Worm (Caenorhabditis elegans) whole organism, mixed stage, embryonic: ENCODE data around the gene rpn-7.

ENCODE experiments used
- M03D4.4 ChIP-seq: sonication (generic microtip); optimal IDR thresholded peaks from 2 replicates; lab custom pipeline; 2017; ENCODE audit warnings: mild to moderate bottlenecking, missing genetic modification characterization, missing compliant biosample characterization
- bed-3 ChIP-seq: fragments of 200-800 bp; sonication (Bioruptor generic); optimal IDR thresholded peaks from 3 replicates; lab custom pipeline; 2018; ENCODE audit warnings: mild to moderate bottlenecking, missing genetic modification characterization, moderate library complexity, missing compliant biosample characterization
- blmp-1 ChIP-seq: fragments of 150-350 bp; optimal IDR thresholded peaks from 2 replicates; lab custom pipeline; 2014; ENCODE audit warnings: missing biosample characterization, missing genetic modification characterization
- ceh-39 ChIP-seq: fragments of 150-350 bp; optimal IDR thresholded peaks from 2 replicates; lab custom pipeline; 2014; ENCODE audit warnings: missing biosample characterization, missing genetic modification characterization
- ceh-83 ChIP-seq: fragments of 200-800 bp; sonication (Bioruptor generic); optimal IDR thresholded peaks from 2 replicates; lab custom pipeline; 2018; ENCODE audit warnings: mild to moderate bottlenecking, missing genetic modification characterization, missing compliant biosample characterization
- ces-1 ChIP-seq: fragments of 150-350 bp; optimal IDR thresholded peaks from 2 replicates; lab custom pipeline; 2014; ENCODE audit warnings: missing biosample characterization, missing genetic modification reagents, missing genetic modification characterization
- cnd-1 ChIP-seq: fragments of 200-800 bp; sonication (Bioruptor generic); optimal IDR thresholded peaks from 2 replicates; lab custom pipeline; 2018; ENCODE audit warnings: mild to moderate bottlenecking, missing genetic modification characterization, missing compliant biosample characterization
- elt-1 ChIP-seq: sonication (generic microtip); optimal IDR thresholded peaks from 2 replicates; lab custom pipeline; 2017; ENCODE audit warnings: missing genetic modification characterization, mild to moderate bottlenecking, missing compliant biosample characterization, antibody characterized with exemption, moderate library complexity, borderline replicate concordance; ENCODE audit not compliant: insufficient read depth
- elt-3 ChIP-seq: fragments of 150-350 bp; optimal IDR thresholded peaks from 2 replicates; lab custom pipeline; 2014; ENCODE audit warnings: missing biosample characterization, missing genetic modification characterization
- flh-1 ChIP-seq: fragments of 200-800 bp; sonication (Bioruptor generic); optimal IDR thresholded peaks from 2 replicates; lab custom pipeline; 2018; ENCODE audit warnings: mild to moderate bottlenecking, missing genetic modification characterization, moderate library complexity, missing compliant biosample characterization
- ham-2 ChIP-seq: fragments of 200-800 bp; sonication (Bioruptor generic); optimal IDR thresholded peaks from 2 replicates; lab custom pipeline; 2018; ENCODE audit warnings: mild to moderate bottlenecking, missing genetic modification characterization, missing compliant biosample characterization
- hlh-1 ChIP-seq: fragments of 150-350 bp; optimal IDR thresholded peaks from 2 replicates; lab custom pipeline; 2014; ENCODE audit warnings: missing biosample characterization, missing genetic modification reagents, missing genetic modification characterization
- lin-32 ChIP-seq: fragments of 200-800 bp; sonication (Bioruptor generic); optimal IDR thresholded peaks from 2 replicates; lab custom pipeline; 2018; ENCODE audit warnings: mild to moderate bottlenecking, missing genetic modification characterization, missing compliant biosample characterization
- lsy-2 ChIP-seq: fragments of 150-350 bp; optimal IDR thresholded peaks from 2 replicates; lab custom pipeline; 2014; ENCODE audit warnings: missing biosample characterization, missing genetic modification characterization
- mab-5 ChIP-seq: fragments of 150-350 bp; optimal IDR thresholded peaks from 2 replicates; lab custom pipeline; 2014; ENCODE audit warnings: missing biosample characterization, missing genetic modification characterization
- mep-1 ChIP-seq: fragments of 150-350 bp; optimal IDR thresholded peaks from 2 replicates; lab custom pipeline; 2017; ENCODE audit warnings: missing biosample characterization, missing genetic modification reagents, missing genetic modification characterization, inconsistent platforms
- mls-2 ChIP-seq: sonication (generic microtip); optimal IDR thresholded peaks from 2 replicates; lab custom pipeline; 2016; ENCODE audit warnings: mild to moderate bottlenecking, missing genetic modification characterization, moderate library complexity, missing compliant biosample characterization
- nhr-12 ChIP-seq: fragments of 150-350 bp; optimal IDR thresholded peaks from 2 replicates; lab custom pipeline; 2014; ENCODE audit warnings: missing biosample characterization, missing genetic modification characterization
- nhr-237 ChIP-seq: fragments of 150-350 bp; optimal IDR thresholded peaks from 2 replicates; lab custom pipeline; 2014; ENCODE audit warnings: missing biosample characterization, missing genetic modification characterization
- nhr-28 ChIP-seq: fragments of 150-350 bp; optimal IDR thresholded peaks from 2 replicates; lab custom pipeline; 2014; ENCODE audit warnings: missing biosample characterization, missing genetic modification characterization
- nhr-76 ChIP-seq: sonication (generic microtip); optimal IDR thresholded peaks from 2 replicates; lab custom pipeline; 2017; ENCODE audit warnings: missing biosample characterization, missing genetic modification characterization
- pha-4 ChIP-seq: fragments of 150-350 bp; optimal IDR thresholded peaks from 2 replicates; lab custom pipeline; 2018; ENCODE audit warnings: missing biosample characterization, missing genetic modification reagents, missing genetic modification characterization
- sem-2 ChIP-seq: fragments of 200-800 bp; sonication (Bioruptor generic); optimal IDR thresholded peaks from 2 replicates; lab custom pipeline; 2018; ENCODE audit warnings: mild to moderate bottlenecking, missing genetic modification characterization, missing compliant biosample characterization
- snpc-4 ChIP-seq: fragments of 150-350 bp; optimal IDR thresholded peaks from 2 replicates; lab custom pipeline; 2014; ENCODE audit warnings: missing biosample characterization, missing genetic modification characterization
- sptf-1 ChIP-seq: sonication (generic microtip); optimal IDR thresholded peaks from 2 replicates; lab custom pipeline; 2017; ENCODE audit warnings: mild to moderate bottlenecking, missing genetic modification characterization, moderate library complexity, missing compliant biosample characterization
- tbx-8 ChIP-seq: fragments of 200-800 bp; sonication (Bioruptor generic); optimal IDR thresholded peaks from 2 replicates; lab custom pipeline; 2018; ENCODE audit warnings: mild to moderate bottlenecking, missing genetic modification characterization, moderate library complexity, missing compliant biosample characterization
- unc-120 ChIP-seq: sonication (generic microtip); optimal IDR thresholded peaks from 2 replicates; lab custom pipeline; 2017; ENCODE audit warnings: missing genetic modification characterization, missing compliant biosample characterization; ENCODE audit not compliant: poor library complexity, severe bottlenecking
- unc-62 ChIP-seq: fragments of 150-350 bp; optimal IDR thresholded peaks from 2 replicates; lab custom pipeline; 2014; ENCODE audit warnings: missing biosample characterization, missing genetic modification reagents, missing genetic modification characterization
- zip-8 ChIP-seq: fragments of 150-350 bp; optimal IDR thresholded peaks from 2 replicates; lab custom pipeline; 2014; ENCODE audit warnings: missing biosample characterization, missing genetic modification characterization
- ztf-11 ChIP-seq: fragments of 150-350 bp; optimal IDR thresholded peaks from 2 replicates; lab custom pipeline; 2014; ENCODE audit warnings: missing biosample characterization, missing genetic modification characterization

rpn-7 gene

ce11 chrIV:9322489-9322888 is 6.1 kb downstream of the rpn-7 start:
- TF ChIP-seq unc-120 (tag; lab: Kevin White, UChicago) (no peak), tbx-8 (GFP tag; lab: Kevin White, UChicago) (no peak), ceh-83 (GFP tag; lab: Kevin White, UChicago) (no peak), flh-1 (GFP tag; lab: Kevin White, UChicago) (no peak), mep-1 (tag; lab: Kevin White, UChicago) (no peak), nhr-28 (no peak), mls-2 (tag; lab: Kevin White, UChicago) (no peak), lin-32 (no peak), ham-2 (no peak), elt-3 (tag; lab: Kevin White, UChicago) (no peak), nhr-12 (no peak), sem-2 (no peak), unc-62 (GFP tag; lab: Kevin White, UChicago) (no peak), ceh-39 (tag; lab: Kevin White, UChicago) (no peak)

ce11 chrIV:9323989-9324506 is 7.6 kb downstream of the rpn-7 start, which contains the start of the genes nspg-11 and F49C12.15:
Gene nspg-11 (minus strand): TSS chrIV:9324089.
Gene F49C12.15 (plus strand): TSS chrIV:9324456.
- TF ChIP-seq flh-1 (GFP tag; lab: Kevin White, UChicago) (no peak), mls-2 (tag; lab: Kevin White, UChicago) (no peak), ztf-11 (tag; lab: Kevin White, UChicago) (no peak), tbx-8 (GFP tag; lab: Kevin White, UChicago) (no peak)
- TF ChIP-seq, all 35 proteins: peak for 0

ce11 chrIV:9327706-9328105 is 11.3 kb downstream of the rpn-7 start, which contains the start of gene clec-183:
Gene clec-183 (plus strand): TSS chrIV:9328006.
- TF ChIP-seq mab-5 (tag; lab: Kevin White, UChicago) (no peak), unc-62 (GFP tag; lab: Kevin White, UChicago) (no peak), nhr-12 (no peak), ceh-39 (tag; lab: Kevin White, UChicago) (no peak), M03D4.4 (no peak), hlh-1 (tag; lab: Kevin White, UChicago) (no peak), ceh-83 (GFP tag; lab: Kevin White, UChicago) (no peak), ham-2 (no peak), nhr-76 (tag; lab: Kevin White, UChicago) (no peak), sem-2 (no peak), nhr-28 (no peak), blmp-1 (tag; lab: Kevin White, UChicago) (no peak), bed-3 (GFP tag; lab: Kevin White, UChicago) (no peak), unc-120 (tag; lab: Kevin White, UChicago) (no peak), ztf-11 (tag; lab: Kevin White, UChicago) (no peak), pha-4 (tag; lab: Kevin White, UChicago) (no peak), elt-1 (no peak), lsy-2 (tag; lab: Kevin White, UChicago) (no peak)

- TF ChIP-seq snpc-4: no peak
- TF ChIP-seq cnd-1 (tag; lab: Kevin White, UChicago): no peak
- no peak for TF ChIP-seq mab-5 (tag; lab: Kevin White, UChicago)
- no peak for TF ChIP-seq nhr-237 (tag; lab: Kevin White, UChicago)
- no peak for TF ChIP-seq pha-4 (tag; lab: Kevin White, UChicago)
- TF ChIP-seq lin-32: no peak
- no peak for TF ChIP-seq ham-2
- no peak for TF ChIP-seq unc-120 (tag; lab: Kevin White, UChicago)
These were observed 14.3 kb downstream of the rpn-7 start, which contains the start of gene nspg-7.1 for ce11 chrIV:9330755-9331154. Gene nspg-7.1 (minus strand): TSS chrIV:9330855.

ce11 chrIV:9333007-9333406 is 16.6 kb downstream of the rpn-7 start:
- TF ChIP-seq flh-1 (GFP tag; lab: Kevin White, UChicago) (no peak), M03D4.4 (no peak), lin-32 (no peak), unc-62 (GFP tag; lab: Kevin White, UChicago) (no peak)

- no peak for TF ChIP-seq hlh-1 (tag; lab: Kevin White, UChicago)
- TF ChIP-seq flh-1 (GFP tag; lab: Kevin White, UChicago): no peak
- no peak for TF ChIP-seq pha-4 (tag; lab: Kevin White, UChicago)
- TF ChIP-seq ces-1 (GFP tag; lab: Kevin White, UChicago): no peak
- no peak for TF ChIP-seq mep-1 (tag; lab: Kevin White, UChicago)
- TF ChIP-seq sptf-1 (tag; lab: Kevin White, UChicago): no peak
- TF ChIP-seq lin-32: no peak
- TF ChIP-seq unc-120 (tag; lab: Kevin White, UChicago): no peak
- TF ChIP-seq zip-8 (tag; lab: Kevin White, UChicago): no peak
- no peak for TF ChIP-seq unc-62 (GFP tag; lab: Kevin White, UChicago)
- no peak for TF ChIP-seq M03D4.4
- TF ChIP-seq ztf-11 (tag; lab: Kevin White, UChicago): no peak
These were observed 19.3 kb downstream of the rpn-7 start, which contains the start of the genes coa-4 and T20D3.14 for ce11 chrIV:9335552-9336251. Gene coa-4 (minus strand): TSS chrIV:9335602. Gene T20D3.14 (minus strand): TSS chrIV:9335909.
